Fruit fly (Drosophila melanogaster): ENCODE measurements around the gene CG9451.
"Not testable (repeated sequence)": the region's sequence is repeated elsewhere in the genome, so short reads cannot be mapped to it uniquely, and the experiment has no call there.

Gene CG9451

DNA sequence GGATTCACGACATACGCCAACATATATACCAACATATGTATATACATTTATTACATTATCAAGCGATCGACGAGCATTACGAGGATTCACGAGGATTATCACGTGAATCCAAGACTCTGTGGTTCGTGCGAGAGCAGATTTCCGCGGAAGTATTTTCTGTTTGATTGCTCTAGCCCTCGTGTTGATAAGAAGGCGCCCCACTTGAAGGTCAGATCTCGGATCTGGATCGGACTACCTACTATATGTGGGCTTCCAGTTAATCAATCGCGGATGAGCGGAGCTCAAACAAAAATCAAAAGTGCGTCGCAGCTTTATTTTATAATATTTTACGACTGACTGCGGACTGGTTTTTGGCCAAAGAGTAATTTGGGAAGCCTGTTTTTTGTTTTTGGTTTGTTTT lies 5.6 kb downstream of the CG9451 start:
- TF ChIP-seq D1 (tag; optimal IDR thresholded peaks at IDR 0.05) (no peak), CG17806 (tag; optimal IDR thresholded peaks at IDR 0.05) (no peak), rn (GFP tag; IDR thresholded peaks at IDR 0.05) (no peak), CG12605 (GFP tag; IDR thresholded peaks at IDR 0.05) (no peak), CG4496 (GFP tag; IDR thresholded peaks at IDR 0.05) (no peak), CG34367 (tag; optimal IDR thresholded peaks at IDR 0.05) (no peak), EcR (GFP tag; optimal IDR thresholded peaks at IDR 0.05) (no peak), fd96Ca (GFP tag; IDR thresholded peaks at IDR 0.05) (no peak), CG10348 (GFP tag; IDR thresholded peaks at IDR 0.05) (no peak), CG15710 (tag; optimal IDR thresholded peaks at IDR 0.05) (no peak), CG13204 (GFP tag; optimal IDR thresholded peaks at IDR 0.05) (no peak), gl (tag; optimal IDR thresholded peaks at IDR 0.05) (no peak), Snoo (tag; optimal IDR thresholded peaks at IDR 0.05) (no peak), CG9948 (tag; optimal IDR thresholded peaks at IDR 0.05) (no peak), CG8301 (tag; optimal IDR thresholded peaks at IDR 0.05) (no peak), CG32121 (GFP tag; IDR thresholded peaks at IDR 0.05) (no peak), Pif1B (GFP tag; optimal IDR thresholded peaks at IDR 0.05) (no peak), CG8159 (tag; optimal IDR thresholded peaks at IDR 0.05) (no peak), CG14655 (GFP tag; optimal IDR thresholded peaks at IDR 0.05) (no peak)

DNA sequence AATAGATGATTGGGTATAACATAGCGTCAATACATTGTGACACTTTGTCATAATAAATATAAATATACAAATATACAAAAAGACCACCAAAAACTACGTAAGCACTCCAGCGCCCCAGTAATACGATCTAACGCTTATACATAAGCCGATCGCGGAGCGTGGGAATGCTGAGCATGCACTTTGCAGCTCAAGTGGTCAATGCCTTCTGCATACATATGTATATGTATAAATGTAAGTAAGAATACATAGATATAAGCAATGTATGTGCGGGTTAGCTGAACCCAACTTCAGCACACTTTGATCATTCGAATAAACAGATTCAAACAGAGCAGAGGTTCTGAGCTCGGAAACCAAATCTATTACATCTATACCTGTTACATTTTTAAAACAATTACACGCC lies 13.3 kb downstream of the CG9451 start, which contains the start of gene CG32212:
Gene CG32212 (plus strand): TSS at position 301 of the 400 bp plus-strand sequence.
- not testable (repeated sequence) for TF ChIP-seq CG14655 (GFP tag; optimal IDR thresholded peaks at IDR 0.05); CG4496 (GFP tag; IDR thresholded peaks at IDR 0.05); CG9948 (tag; optimal IDR thresholded peaks at IDR 0.05)

DNA sequence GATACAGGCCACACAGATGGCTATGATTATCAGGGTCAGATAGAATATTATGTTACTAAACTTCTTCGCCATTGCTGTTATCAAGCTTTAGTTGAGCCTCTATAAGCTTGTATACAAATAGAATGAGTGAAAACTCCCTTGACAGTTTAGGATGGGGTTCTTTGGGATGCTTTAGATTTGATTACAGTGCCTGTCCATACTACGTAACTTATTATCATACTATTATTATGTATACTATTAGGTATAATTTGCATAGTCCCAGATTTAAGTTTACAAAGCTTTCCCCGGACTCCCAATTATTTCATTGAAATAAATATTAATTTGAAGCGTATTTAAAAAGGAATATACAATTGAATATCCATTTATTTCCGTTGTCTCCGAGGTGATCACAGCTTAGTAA lies 14.2 kb downstream of the CG9451 start, which contains the start of gene brv1:
Gene brv1 (minus strand): TSS at position 101 of the 400 bp plus-strand sequence.
- TF ChIP-seq CG32121 (GFP tag; IDR thresholded peaks at IDR 0.05) = no peak
- TF ChIP-seq gl (tag; optimal IDR thresholded peaks at IDR 0.05) = no peak
- TF ChIP-seq CG9948 (tag; optimal IDR thresholded peaks at IDR 0.05) = no peak
- TF ChIP-seq CG15710 (tag; optimal IDR thresholded peaks at IDR 0.05) = no peak
- TF ChIP-seq CG13204 (GFP tag; optimal IDR thresholded peaks at IDR 0.05) = no peak
- no peak for TF ChIP-seq CG14655 (GFP tag; optimal IDR thresholded peaks at IDR 0.05)
- TF ChIP-seq Ets98B (GFP tag; IDR thresholded peaks at IDR 0.05) = no peak
- TF ChIP-seq CG8301 (tag; optimal IDR thresholded peaks at IDR 0.05) = no peak
- no peak for TF ChIP-seq D1 (tag; optimal IDR thresholded peaks at IDR 0.05)
- TF ChIP-seq Pif1A (GFP tag; optimal IDR thresholded peaks at IDR 0.05) = no peak
- no peak for TF ChIP-seq CG12605 (GFP tag; IDR thresholded peaks at IDR 0.05)
- TF ChIP-seq fd96Ca (GFP tag; IDR thresholded peaks at IDR 0.05) = no peak
- TF ChIP-seq Snoo (tag; optimal IDR thresholded peaks at IDR 0.05) = no peak
- no peak for TF ChIP-seq rn (GFP tag; IDR thresholded peaks at IDR 0.05)
- TF ChIP-seq CG34367 (tag; optimal IDR thresholded peaks at IDR 0.05) = no peak
- no peak for TF ChIP-seq CG10348 (GFP tag; IDR thresholded peaks at IDR 0.05)
- no peak for TF ChIP-seq CG17806 (tag; optimal IDR thresholded peaks at IDR 0.05)
- no peak for TF ChIP-seq CG4496 (GFP tag; IDR thresholded peaks at IDR 0.05)

dm6 chr3L:19483007-19483406 lies 17.6 kb downstream of the CG9451 start:
- TF ChIP-seq rn (GFP tag; IDR thresholded peaks at IDR 0.05) (no peak), CG10348 (GFP tag; IDR thresholded peaks at IDR 0.05) (no peak), Pif1A (GFP tag; optimal IDR thresholded peaks at IDR 0.05) (no peak), CG32121 (GFP tag; IDR thresholded peaks at IDR 0.05) (no peak), CG14655 (GFP tag; optimal IDR thresholded peaks at IDR 0.05) (no peak), fd96Ca (GFP tag; IDR thresholded peaks at IDR 0.05) (no peak), gl (tag; optimal IDR thresholded peaks at IDR 0.05) (no peak), EcR (GFP tag; optimal IDR thresholded peaks at IDR 0.05) (no peak), CG8159 (tag; optimal IDR thresholded peaks at IDR 0.05) (no peak), CG9948 (tag; optimal IDR thresholded peaks at IDR 0.05) (no peak), CG4496 (GFP tag; IDR thresholded peaks at IDR 0.05) (no peak)

DNA sequence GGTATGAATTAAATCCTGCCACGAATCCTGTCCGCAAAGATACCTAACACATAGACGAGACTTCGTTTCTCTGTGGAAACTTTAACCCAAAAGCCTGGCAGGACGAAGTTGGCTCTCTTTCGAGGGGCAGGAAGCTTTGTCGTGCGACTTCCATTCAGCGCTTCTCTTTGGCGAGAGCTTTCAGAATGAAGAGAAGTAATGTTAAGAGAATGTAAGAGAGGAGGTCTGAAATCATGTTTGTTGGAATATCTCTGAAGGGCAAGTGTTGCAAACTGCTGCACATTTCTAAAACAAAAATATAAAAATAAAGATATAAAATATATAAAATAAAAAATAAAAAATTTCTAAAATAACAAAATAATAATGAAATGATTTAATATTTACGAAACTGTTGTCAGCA lies 18.6 kb downstream of the CG9451 start:
- no peak for TF ChIP-seq Snoo (tag; optimal IDR thresholded peaks at IDR 0.05)
- no peak for TF ChIP-seq CG13204 (GFP tag; optimal IDR thresholded peaks at IDR 0.05)
- no peak for TF ChIP-seq CG9948 (tag; optimal IDR thresholded peaks at IDR 0.05)
- no peak for TF ChIP-seq CG10348 (GFP tag; IDR thresholded peaks at IDR 0.05)
- TF ChIP-seq D1 (tag; optimal IDR thresholded peaks at IDR 0.05) = no peak
- TF ChIP-seq CG15710 (tag; optimal IDR thresholded peaks at IDR 0.05) = no peak
- TF ChIP-seq CG8159 (tag; optimal IDR thresholded peaks at IDR 0.05) = no peak
- TF ChIP-seq CG34367 (tag; optimal IDR thresholded peaks at IDR 0.05) = no peak
- TF ChIP-seq EcR (GFP tag; optimal IDR thresholded peaks at IDR 0.05) = no peak
- TF ChIP-seq fd96Ca (GFP tag; IDR thresholded peaks at IDR 0.05) = no peak
- no peak for TF ChIP-seq CG32121 (GFP tag; IDR thresholded peaks at IDR 0.05)
- TF ChIP-seq rn (GFP tag; IDR thresholded peaks at IDR 0.05) = no peak
- TF ChIP-seq Pif1B (GFP tag; optimal IDR thresholded peaks at IDR 0.05) = no peak

DNA sequence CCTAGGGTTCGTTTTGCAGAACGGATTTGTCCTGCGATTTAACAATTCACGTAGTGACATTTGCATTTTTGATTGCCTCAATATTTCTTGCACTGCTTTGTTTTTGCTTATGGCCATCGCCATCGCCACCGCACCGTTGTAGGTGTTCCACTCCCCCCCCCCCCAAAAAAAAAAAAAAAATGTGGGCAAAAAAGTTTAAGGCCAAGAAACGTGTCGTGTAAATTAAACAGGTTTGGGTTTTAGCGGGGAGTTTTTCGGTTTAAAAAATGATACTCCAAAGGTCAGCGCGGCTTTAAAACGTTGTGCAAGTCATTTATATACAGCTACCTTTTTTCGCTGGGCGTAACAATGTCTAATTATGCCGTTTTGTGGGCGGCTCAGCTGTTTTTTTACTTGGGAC lies 19.4 kb downstream of the CG9451 start:
- 0 out of 3 replicates have a peak, but pooled peaks have one; percentile 10 for TF ChIP-seq fd96Ca (GFP tag; IDR thresholded peaks at IDR 0.05)
- 0 out of 3 replicates have a peak, but pooled peaks have one; percentile 30 for TF ChIP-seq CG4496 (GFP tag; IDR thresholded peaks at IDR 0.05)
- TF ChIP-seq CG17806 (tag; optimal IDR thresholded peaks at IDR 0.05) = no peak

DNA sequence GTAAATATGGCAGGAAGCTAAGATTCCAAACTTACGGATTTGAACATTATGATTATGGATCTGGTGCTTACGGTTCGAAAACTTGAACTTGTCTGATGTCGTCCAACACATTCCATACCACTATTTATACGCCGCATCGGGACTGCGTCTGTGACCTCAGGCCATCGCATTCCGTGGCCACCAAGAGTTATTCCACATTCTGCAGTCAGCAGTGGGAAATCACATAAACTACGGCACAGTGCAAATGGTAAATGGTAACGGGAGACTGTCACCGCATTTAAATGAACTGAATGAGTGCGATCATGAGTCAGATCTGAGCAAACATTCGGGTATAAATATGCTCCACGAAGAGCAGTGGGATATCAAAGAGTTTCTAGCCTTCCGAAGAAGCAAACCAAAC lies 25.1 kb downstream of the CG9451 start, which contains the start of the genes CG18294 and CG32213:
Gene CG18294 (minus strand): TSS at position 101 of the 400 bp plus-strand sequence.
Gene CG32213 (plus strand): TSS at position 362 of the 400 bp plus-strand sequence.
- not testable (repeated sequence) for TF ChIP-seq Ets98B (GFP tag; IDR thresholded peaks at IDR 0.05); CG8159 (tag; optimal IDR thresholded peaks at IDR 0.05); CG17806 (tag; optimal IDR thresholded peaks at IDR 0.05)
